Fruit fly (Drosophila melanogaster): Measurements from ENCODE around the gene JhI-21.
A peak's percentile ranks its signal among the peaks of the same experiment; 100 is the strongest.

The JhI-21 gene

dm6 chr2L:12021193-12021592 is 34.6 kb downstream of the JhI-21 start (continued):
- TF ChIP-seq CG15073 (GFP tag; optimal IDR thresholded peaks at IDR 0.05) (peak; percentile 19), Hsf (GFP tag; optimal IDR thresholded peaks at IDR 0.05) (peak; percentile 37), CG10147 (GFP tag; optimal IDR thresholded peaks at IDR 0.05) (peak; percentile 34), grau (tag; optimal IDR thresholded peaks at IDR 0.05) (peak; percentile 60), eyg (GFP tag; optimal IDR thresholded peaks at IDR 0.05) (no peak), ewg (GFP tag; optimal IDR thresholded peaks at IDR 0.05) (peak; percentile 59), MTF-1 (GFP tag; optimal IDR thresholded peaks at IDR 0.05; ENCODE audit: borderline replicate concordance) (peak; percentile 78), CG4707 (GFP tag; optimal IDR thresholded peaks at IDR 0.05) (peak; percentile 77), Dbx (GFP tag; IDR thresholded peaks at IDR 0.05) (peak; percentile 58; the same call in 1 of the 3 replicates), CG15269 (tag; optimal IDR thresholded peaks at IDR 0.05) (peak; percentile 63), tap (tag; optimal IDR thresholded peaks at IDR 0.05) (peak; percentile 41), CG9727 (GFP tag; optimal IDR thresholded peaks at IDR 0.05) (peak; percentile 36), lab (GFP tag; optimal IDR thresholded peaks at IDR 0.05) (peak; percentile 89), kay (GFP tag; optimal IDR thresholded peaks at IDR 0.05) (peak; percentile 35), Fer2 (tag; optimal IDR thresholded peaks at IDR 0.05) (peak; percentile 0), pfk (GFP tag; optimal IDR thresholded peaks at IDR 0.05) (peak; percentile 20), PHDP (tag; optimal IDR thresholded peaks at IDR 0.05) (peak; percentile 91), ash1 (GFP tag; optimal IDR thresholded peaks at IDR 0.05) (peak; percentile 61), ttk (GFP tag; IDR thresholded peaks at IDR 0.05) (no peak), CG12942 (GFP tag; optimal IDR thresholded peaks at IDR 0.05) (peak; percentile 62), kni (GFP tag; optimal IDR thresholded peaks at IDR 0.05) (peak; percentile 31), NC2β (GFP tag; optimal IDR thresholded peaks at IDR 0.05) (peak; percentile 52), CG4282 (GFP tag; optimal IDR thresholded peaks at IDR 0.05) (no peak), dysf (GFP tag; IDR thresholded peaks at IDR 0.05) (peak; percentile 47; the same call in 2 of the 3 replicates), CG3065 (GFP tag; optimal IDR thresholded peaks at IDR 0.05) (peak; percentile 40), Bgb (GFP tag; IDR thresholded peaks at IDR 0.05; ENCODE audit: partially characterized antibody) (no peak), HLH54F (GFP tag; optimal IDR thresholded peaks at IDR 0.05) (peak; percentile 4), CG12744 (GFP tag; optimal IDR thresholded peaks at IDR 0.05) (peak; percentile 62), CG12236 (GFP tag; optimal IDR thresholded peaks at IDR 0.05) (peak; percentile 63), CG12219 (GFP tag; optimal IDR thresholded peaks at IDR 0.05) (peak; percentile 54), gcm (GFP tag; optimal IDR thresholded peaks at IDR 0.05) (peak; percentile 61), slp2 (GFP tag; optimal IDR thresholded peaks at IDR 0.05) (no peak), CG13123 (GFP tag; optimal IDR thresholded peaks at IDR 0.05) (peak; percentile 68), Mes4 (GFP tag; optimal IDR thresholded peaks at IDR 0.05) (peak; percentile 17), al (GFP tag; IDR thresholded peaks at IDR 0.05) (no peak), nerfin-2 (GFP tag; IDR thresholded peaks at IDR 0.05; ENCODE audit: partially characterized antibody) (no peak), CG17802 (tag; optimal IDR thresholded peaks at IDR 0.05) (peak; percentile 15), Dek (tag; optimal IDR thresholded peaks at IDR 0.05) (peak; percentile 68), CG4854 (GFP tag; optimal IDR thresholded peaks at IDR 0.05) (peak; percentile 46), CG7839 (tag; optimal IDR thresholded peaks at IDR 0.05) (peak; percentile 29), HHEX (GFP tag; optimal IDR thresholded peaks at IDR 0.05) (peak; percentile 77), CG13775 (GFP tag; optimal IDR thresholded peaks at IDR 0.05) (peak; percentile 26), gro (GFP tag; optimal IDR thresholded peaks at IDR 0.05) (peak; percentile 25), gem (tag; optimal IDR thresholded peaks at IDR 0.05) (peak; percentile 73), ac (GFP tag; optimal IDR thresholded peaks at IDR 0.05) (peak; percentile 8), mirr (GFP tag; optimal IDR thresholded peaks at IDR 0.05) (peak; percentile 27), schlank (tag; optimal IDR thresholded peaks at IDR 0.05) (peak; percentile 75), CG15601 (tag; optimal IDR thresholded peaks at IDR 0.05) (peak; percentile 84), NfI (GFP tag; optimal IDR thresholded peaks at IDR 0.05) (peak; percentile 37), CG12071 (GFP tag; optimal IDR thresholded peaks at IDR 0.05) (peak; percentile 73)
